Worm (Caenorhabditis elegans) whole organism, early embryonic: ENCODE data around the gene C47E8.9.

Source experiments
- B0310.2 ChIP-seq: sonication (generic microtip); optimal IDR thresholded peaks from 2 replicates; lab custom pipeline; 2016; ENCODE audit warnings: mild to moderate bottlenecking, missing genetic modification characterization, missing compliant biosample characterization
- F13C5.2 ChIP-seq: sonication (generic microtip); optimal IDR thresholded peaks from 2 replicates; lab custom pipeline; 2017; ENCODE audit warnings: mild to moderate bottlenecking, missing genetic modification characterization, inconsistent platforms, missing compliant biosample characterization
- aly-1 ChIP-seq: sonication (generic microtip); optimal IDR thresholded peaks from 2 replicates; lab custom pipeline; 2016; ENCODE audit warnings: missing genetic modification characterization, missing compliant biosample characterization
- ama-1 ChIP-seq: fragments of 150-350 bp; optimal IDR thresholded peaks from 2 replicates; lab custom pipeline; 2014
- ceh-13 ChIP-seq: fragments of 200-800 bp; sonication (Bioruptor generic); optimal IDR thresholded peaks from 2 replicates; lab custom pipeline; 2018; ENCODE audit warnings: mild to moderate bottlenecking, missing genetic modification characterization, missing compliant biosample characterization
- ceh-36 ChIP-seq: sonication (generic microtip); optimal IDR thresholded peaks from 2 replicates; lab custom pipeline; 2016; ENCODE audit warnings: missing genetic modification characterization, inconsistent platforms, missing compliant biosample characterization
- ets-7 ChIP-seq: sonication (generic microtip); optimal IDR thresholded peaks from 2 replicates; lab custom pipeline; 2016; ENCODE audit warnings: missing genotype, missing genetic modification characterization, missing compliant biosample characterization
- flt-1 ChIP-seq: fragments of 200-800 bp; sonication (Bioruptor generic); IDR thresholded peaks from 2 replicates; pipeline ENCODE4 v1.3.6; 2022; ENCODE audit warnings: missing genetic modification characterization, missing compliant biosample characterization
- hmbx-1 ChIP-seq: sonication (generic microtip); optimal IDR thresholded peaks from 2 replicates; lab custom pipeline; 2016; ENCODE audit warnings: mild to moderate bottlenecking, missing genetic modification characterization, missing compliant biosample characterization
- hmg-4 ChIP-seq: fragments of 200-800 bp; sonication (Bioruptor generic); optimal IDR thresholded peaks from 2 replicates; lab custom pipeline; 2018; ENCODE audit warnings: mild to moderate bottlenecking, missing genetic modification characterization, missing compliant biosample characterization
- hnd-1 ChIP-seq: sonication (generic microtip); optimal IDR thresholded peaks from 2 replicates; lab custom pipeline; 2016; ENCODE audit warnings: missing genetic modification characterization, missing compliant biosample characterization
- pes-1 ChIP-seq: fragments of 200-800 bp; sonication (Bioruptor generic); IDR thresholded peaks from 2 replicates; pipeline ENCODE4 v1.3.6; 2022; ENCODE audit warnings: missing genetic modification reagents, missing genetic modification characterization, missing compliant biosample characterization
- scrt-1 ChIP-seq: fragments of 200-800 bp; sonication (Bioruptor generic); IDR thresholded peaks from 2 replicates; pipeline ENCODE4 v1.3.6; 2022; ENCODE audit warnings: missing genetic modification characterization, missing compliant biosample characterization
- sea-1 ChIP-seq: fragments of 200-800 bp; sonication (Bioruptor generic); conservative IDR thresholded peaks from 2 replicates; pipeline ENCODE4 v1.3.6; 2022; ENCODE audit warnings: missing genetic modification characterization, missing compliant biosample characterization
- tbx-11 ChIP-seq: fragments of 200-800 bp; sonication (Bioruptor generic); IDR thresholded peaks from 2 replicates; pipeline ENCODE4 v1.3.6; 2022; ENCODE audit warnings: missing genetic modification characterization, missing compliant biosample characterization
- tbx-37 ChIP-seq: fragments of 200-800 bp; sonication (Bioruptor generic); conservative IDR thresholded peaks from 2 replicates; pipeline ENCODE4 v1.3.6; 2022; ENCODE audit warnings: missing genetic modification reagents, missing genetic modification characterization, missing compliant biosample characterization
- tra-4 ChIP-seq: sonication (generic microtip); optimal IDR thresholded peaks from 2 replicates; lab custom pipeline; 2017; ENCODE audit warnings: missing genetic modification characterization, missing compliant biosample characterization

C47E8.9 gene

DNA sequence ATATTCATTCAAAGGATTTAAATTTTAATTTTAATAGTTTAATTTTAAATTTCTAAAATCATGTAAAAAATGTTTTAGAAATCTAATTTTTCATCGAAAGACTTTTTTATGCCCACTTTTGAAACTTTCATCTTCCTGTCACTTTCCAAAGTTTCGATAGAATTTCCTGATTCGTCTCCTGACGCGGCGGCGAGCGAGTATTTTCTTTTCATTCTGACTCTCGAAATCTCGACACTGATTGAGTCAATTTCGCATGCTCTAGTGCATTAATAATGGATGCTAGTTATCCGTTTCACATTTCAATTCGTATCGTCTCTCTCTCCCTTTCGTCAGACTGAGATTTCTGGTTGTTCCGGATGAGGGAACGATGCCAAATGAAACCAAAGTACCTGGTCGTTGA, 14.3 kb upstream of the C47E8.9 start:
- TF ChIP-seq pes-1 (no peak), B0310.2 (tag; lab: Kevin White, UChicago) (no peak), hnd-1 (no peak), ets-7 (tag; lab: Kevin White, UChicago) (no peak), hmbx-1 (tag; lab: Kevin White, UChicago) (no peak), hmg-4 (GFP tag; lab: Kevin White, UChicago) (no peak), F13C5.2 (no peak), aly-1 (tag; lab: Kevin White, UChicago) (no peak), tbx-37 (GFP tag; lab: Robert Waterston, UW) (no peak), tbx-11 (no peak), ceh-13 (no peak), sea-1 (GFP tag; lab: Robert Waterston, UW) (no peak), tra-4 (tag; lab: Kevin White, UChicago) (no peak)

ce11 chrV:14649929-14650328, 13.2 kb upstream of the C47E8.9 start:
- TF ChIP-seq hmg-4 (GFP tag; lab: Kevin White, UChicago) (no peak), tbx-37 (GFP tag; lab: Robert Waterston, UW) (no peak), tra-4 (tag; lab: Kevin White, UChicago) (no peak), hmbx-1 (tag; lab: Kevin White, UChicago) (no peak), aly-1 (tag; lab: Kevin White, UChicago) (no peak), ceh-13 (no peak), pes-1 (no peak), scrt-1 (no peak), ets-7 (tag; lab: Kevin White, UChicago) (no peak), hnd-1 (no peak), ceh-36 (tag; lab: Kevin White, UChicago) (no peak), ama-1 (lab: Kevin White, UChicago) (no peak), F13C5.2 (no peak)

- TF ChIP-seq hmg-4 (GFP tag; lab: Kevin White, UChicago): no peak
- TF ChIP-seq hmbx-1 (tag; lab: Kevin White, UChicago): no peak
- no peak for TF ChIP-seq pes-1
- TF ChIP-seq tbx-37 (GFP tag; lab: Robert Waterston, UW): no peak
- no peak for TF ChIP-seq B0310.2 (tag; lab: Kevin White, UChicago)
These were observed 12.5 kb upstream of the C47E8.9 start for ce11 chrV:14650631-14651030.

- TF ChIP-seq sea-1 (GFP tag; lab: Robert Waterston, UW) (no peak), hmbx-1 (tag; lab: Kevin White, UChicago) (no peak), ceh-13 (no peak), F13C5.2 (no peak), tra-4 (tag; lab: Kevin White, UChicago) (no peak), hnd-1 (no peak)
These were observed 7.4 kb upstream of the C47E8.9 start for ce11 chrV:14655689-14656088.

DNA sequence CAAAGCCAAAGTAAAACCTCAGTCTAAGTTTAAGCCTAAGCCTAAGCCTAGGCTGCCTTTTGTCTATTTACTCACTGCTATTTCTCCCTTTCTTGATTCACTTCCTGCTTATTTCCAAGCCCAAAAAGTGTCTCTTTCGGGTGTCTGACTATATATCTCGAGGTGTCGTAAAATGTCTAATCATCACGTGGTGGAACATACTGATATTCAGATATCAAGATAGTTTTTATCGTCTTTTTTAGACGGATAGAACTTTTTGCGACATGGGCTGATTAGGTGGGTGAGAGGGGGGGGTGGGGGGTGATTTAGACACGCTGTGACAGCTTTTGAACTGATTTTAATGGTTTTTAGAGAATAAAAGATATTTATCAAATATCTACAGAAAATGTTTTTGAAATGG, 6.1 kb upstream of the C47E8.9 start:
- TF ChIP-seq tbx-11: no peak
- TF ChIP-seq B0310.2 (tag; lab: Kevin White, UChicago): no peak
- no peak for TF ChIP-seq sea-1 (GFP tag; lab: Robert Waterston, UW)
- no peak for TF ChIP-seq pes-1
- TF ChIP-seq tbx-37 (GFP tag; lab: Robert Waterston, UW): no peak
- no peak for TF ChIP-seq hnd-1
- no peak for TF ChIP-seq F13C5.2
- TF ChIP-seq hmg-4 (GFP tag; lab: Kevin White, UChicago): no peak
- no peak for TF ChIP-seq ceh-13

- TF ChIP-seq ceh-13 (no peak), ceh-36 (tag; lab: Kevin White, UChicago) (no peak), tbx-11 (no peak), hmbx-1 (tag; lab: Kevin White, UChicago) (no peak), tra-4 (tag; lab: Kevin White, UChicago) (no peak), B0310.2 (tag; lab: Kevin White, UChicago) (no peak), scrt-1 (no peak), ets-7 (tag; lab: Kevin White, UChicago) (no peak), flt-1 (no peak), hnd-1 (no peak), F13C5.2 (no peak), sea-1 (GFP tag; lab: Robert Waterston, UW) (no peak), pes-1 (no peak), hmg-4 (GFP tag; lab: Kevin White, UChicago) (no peak), aly-1 (tag; lab: Kevin White, UChicago) (no peak), tbx-37 (GFP tag; lab: Robert Waterston, UW) (no peak), ama-1 (lab: Kevin White, UChicago) (no peak)
These were observed 5.0 kb upstream of the C47E8.9 start, which contains the start of gene slc-25A29 for ce11 chrV:14658131-14658530. TSS of gene slc-25A29 (minus strand) at chrV:14658175.

ce11 chrV:14659595-14659994, 3.5 kb upstream of the C47E8.9 start:
- no peak for TF ChIP-seq tbx-11
- no peak for TF ChIP-seq ceh-13
- TF ChIP-seq hmbx-1 (tag; lab: Kevin White, UChicago): no peak
- no peak for TF ChIP-seq aly-1 (tag; lab: Kevin White, UChicago)
- no peak for TF ChIP-seq tra-4 (tag; lab: Kevin White, UChicago)
- no peak for TF ChIP-seq sea-1 (GFP tag; lab: Robert Waterston, UW)
- no peak for TF ChIP-seq scrt-1
- no peak for TF ChIP-seq ceh-36 (tag; lab: Kevin White, UChicago)
- TF ChIP-seq hnd-1: no peak
- no peak for TF ChIP-seq hmg-4 (GFP tag; lab: Kevin White, UChicago)
- no peak for TF ChIP-seq B0310.2 (tag; lab: Kevin White, UChicago)
- no peak for TF ChIP-seq pes-1
- no peak for TF ChIP-seq ama-1 (lab: Kevin White, UChicago)
- TF ChIP-seq tbx-37 (GFP tag; lab: Robert Waterston, UW): no peak
